Fruit fly (Drosophila melanogaster) ovary, adult (tissue): Measurements from ENCODE around the gene norpA.
"Not testable (repeated sequence)": the region's sequence is repeated elsewhere in the genome, so short reads cannot be mapped to it uniquely, and the experiment has no call there.

Experiments used
- CG17801 ChIP-seq: fragments of 200-800 bp; optimal IDR thresholded peaks from 2 replicates; lab custom pipeline; 2019; ENCODE audit warnings: missing biosample characterization, mild to moderate bottlenecking, missing genetic modification characterization, moderate library complexity; ENCODE audit not compliant: partially characterized antibody

Gene norpA

DNA sequence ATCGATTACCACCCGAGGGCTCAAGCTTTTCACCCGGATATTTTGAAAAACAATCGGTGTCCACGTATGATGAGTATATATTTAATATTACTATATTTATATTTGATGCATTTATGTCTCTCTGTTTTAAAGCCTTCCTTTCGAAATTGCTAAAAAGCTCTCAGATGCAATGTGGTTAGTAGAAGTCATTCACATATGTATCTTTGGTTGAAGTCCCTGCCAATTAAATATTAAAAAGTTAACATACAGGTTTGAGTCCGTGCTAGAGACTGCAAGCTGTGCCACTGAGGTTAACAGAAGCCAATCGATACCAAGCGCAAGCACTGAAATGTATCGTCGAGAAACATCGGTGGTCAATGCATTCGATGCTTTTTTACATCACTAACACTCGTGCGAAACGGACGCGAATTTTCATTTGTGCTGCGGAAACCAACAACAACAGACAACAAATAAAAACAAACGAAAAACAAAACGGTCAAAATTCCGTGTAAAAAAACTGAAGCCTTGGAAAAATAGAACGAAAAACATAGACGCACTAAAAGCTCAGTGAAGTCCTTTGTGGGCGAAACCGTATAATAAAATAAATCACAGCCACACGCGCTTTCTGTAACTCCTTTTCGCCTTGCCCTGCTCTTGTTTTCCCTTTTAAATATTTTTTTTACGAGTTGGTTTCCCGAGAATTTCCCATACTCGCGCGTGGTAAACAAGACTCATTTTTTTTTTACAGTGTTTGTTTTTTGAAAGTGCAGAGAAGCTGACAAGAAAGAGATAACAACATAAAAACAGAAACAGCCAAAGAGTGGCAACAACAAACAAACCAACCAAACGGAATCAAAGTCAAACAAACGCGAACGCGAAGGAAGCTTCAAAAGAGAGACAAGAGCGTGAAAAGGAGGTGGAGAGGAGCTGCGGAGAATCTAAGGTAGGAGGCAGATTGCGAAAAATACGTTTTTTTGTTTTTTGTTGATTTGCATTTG lies at the start of gene norpA:
Gene norpA (plus strand): TSS at position 393 of the 977 bp plus-strand sequence.
- TF ChIP-seq CG17801 (GFP tag; lab: Kevin White, UChicago) = peak; percentile 61

DNA sequence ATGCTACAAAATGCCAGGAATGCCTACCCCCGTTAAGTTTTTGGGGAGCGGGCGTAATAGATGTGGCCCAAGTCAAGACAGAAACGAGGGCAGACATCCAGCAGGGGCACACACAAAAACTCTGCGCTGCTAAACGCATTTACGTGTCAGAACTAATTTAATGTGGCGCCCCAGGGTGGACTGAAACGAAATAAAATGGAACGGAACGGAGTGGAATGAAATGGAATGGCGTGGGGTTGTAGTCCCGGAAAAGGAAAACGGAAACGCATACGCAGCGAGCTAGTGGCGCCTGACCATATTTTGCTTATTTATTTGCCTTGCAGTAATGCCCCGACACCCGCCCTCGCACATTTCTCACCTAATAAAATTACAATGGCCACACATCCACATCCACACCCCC lies 48.9 kb upstream of the norpA start:
- no peak for TF ChIP-seq CG17801 (GFP tag; lab: Kevin White, UChicago)

DNA sequence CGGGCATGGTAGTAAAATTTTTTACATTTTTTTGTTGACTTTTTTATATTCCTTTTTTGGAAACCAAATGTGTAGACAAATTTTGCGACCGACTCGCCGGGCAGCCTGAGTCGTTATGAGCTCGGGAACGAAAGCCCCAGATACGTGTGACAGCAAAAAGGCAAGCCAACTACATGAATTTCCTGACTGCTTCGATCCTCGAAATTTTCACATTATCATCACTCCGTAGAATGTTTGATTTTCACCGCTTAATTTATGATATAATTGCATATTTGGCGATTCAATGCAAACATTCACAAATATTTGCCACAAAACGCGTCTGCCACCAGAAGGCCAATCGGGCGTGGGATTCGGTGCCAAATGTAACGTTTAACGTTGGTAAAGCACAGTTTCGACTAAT lies 45.5 kb upstream of the norpA start, which contains the start of gene CG15577:
Gene CG15577 (minus strand): TSS at position 101 of the 400 bp plus-strand sequence.
- no peak for TF ChIP-seq CG17801 (GFP tag; lab: Kevin White, UChicago)

DNA sequence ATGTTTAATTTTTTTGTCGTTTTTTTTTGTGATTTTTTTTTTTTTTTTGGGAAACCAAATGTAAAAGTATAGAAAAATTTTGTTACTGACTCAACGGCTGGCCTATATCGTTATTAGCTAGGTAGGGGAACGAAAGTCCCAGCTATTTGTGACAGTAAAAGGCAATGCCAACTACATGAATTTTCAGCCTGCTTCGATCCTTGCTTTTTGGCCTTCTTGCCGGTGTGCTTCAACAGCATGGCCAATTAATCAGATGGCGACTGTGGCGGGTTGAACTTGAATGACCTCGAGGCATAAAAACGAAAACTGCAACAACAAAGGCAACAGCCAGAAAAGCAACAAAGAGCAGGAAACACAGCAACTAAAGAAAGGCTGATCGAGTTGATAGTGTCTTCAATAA lies 44.6 kb upstream of the norpA start, which contains the start of gene CG15578:
Gene CG15578 (minus strand): TSS at position 101 of the 400 bp plus-strand sequence.
- no peak for TF ChIP-seq CG17801 (GFP tag; lab: Kevin White, UChicago)

DNA sequence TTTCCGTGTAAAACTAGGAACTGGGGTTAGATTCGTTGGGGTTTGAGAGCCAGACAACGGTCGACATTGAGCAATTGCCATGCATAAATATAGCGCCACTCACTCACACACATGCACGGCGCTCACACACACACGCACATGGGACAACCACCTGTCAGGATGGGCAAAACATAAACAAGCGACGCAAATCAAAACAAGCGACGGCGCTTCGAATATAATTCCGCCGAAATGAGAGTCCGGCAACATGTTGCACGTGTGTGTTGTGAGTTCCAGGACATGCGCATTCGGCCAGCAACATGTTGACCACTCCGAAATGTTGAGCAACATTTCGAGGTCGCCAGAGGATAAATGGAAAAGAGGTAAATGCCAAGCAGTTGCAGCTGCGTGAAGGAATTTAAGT lies 41.7 kb upstream of the norpA start:
- no peak for TF ChIP-seq CG17801 (GFP tag; lab: Kevin White, UChicago)

DNA sequence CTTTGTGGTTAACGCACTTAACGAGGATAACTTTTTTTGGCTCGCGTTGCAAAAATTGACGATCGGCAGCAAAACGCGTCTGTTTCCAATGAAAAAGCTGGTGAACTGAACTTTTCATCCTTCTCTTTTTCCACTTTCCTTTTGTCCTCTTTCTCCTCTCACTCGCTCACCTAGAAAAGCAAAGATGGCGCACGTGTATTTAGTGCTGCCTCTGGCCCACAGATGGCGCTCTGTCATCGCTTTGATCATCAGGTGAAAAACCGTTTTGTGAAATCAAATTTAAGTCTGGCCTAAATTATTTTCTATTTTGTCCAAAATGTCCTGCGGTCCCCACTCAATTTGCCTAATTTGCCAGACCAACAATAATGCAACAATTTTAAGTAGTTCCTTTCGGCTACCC lies 29.0 kb upstream of the norpA start:
- no peak for TF ChIP-seq CG17801 (GFP tag; lab: Kevin White, UChicago)

DNA sequence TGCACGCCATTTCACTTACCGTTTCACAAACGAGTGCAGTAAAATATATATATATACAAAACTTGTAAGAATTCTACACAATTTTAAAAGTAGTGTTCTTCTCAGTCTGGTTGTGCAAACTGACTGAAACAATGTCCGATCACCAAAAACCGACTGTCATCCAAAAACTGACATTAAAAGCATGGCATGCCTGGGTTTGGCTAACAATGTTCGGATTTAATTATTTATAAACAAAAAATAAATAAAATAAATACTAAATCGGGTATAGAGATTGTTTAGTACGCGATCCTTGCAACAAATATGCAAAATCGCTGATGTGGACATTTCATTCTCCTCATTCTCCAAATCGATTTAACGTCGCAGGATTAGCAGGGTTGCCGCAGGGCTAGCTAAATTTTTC lies 20.2 kb upstream of the norpA start, which contains the start of gene CG12692:
Gene CG12692 (minus strand): TSS at position 101 of the 400 bp plus-strand sequence.
- TF ChIP-seq CG17801 (GFP tag; lab: Kevin White, UChicago) = no peak

DNA sequence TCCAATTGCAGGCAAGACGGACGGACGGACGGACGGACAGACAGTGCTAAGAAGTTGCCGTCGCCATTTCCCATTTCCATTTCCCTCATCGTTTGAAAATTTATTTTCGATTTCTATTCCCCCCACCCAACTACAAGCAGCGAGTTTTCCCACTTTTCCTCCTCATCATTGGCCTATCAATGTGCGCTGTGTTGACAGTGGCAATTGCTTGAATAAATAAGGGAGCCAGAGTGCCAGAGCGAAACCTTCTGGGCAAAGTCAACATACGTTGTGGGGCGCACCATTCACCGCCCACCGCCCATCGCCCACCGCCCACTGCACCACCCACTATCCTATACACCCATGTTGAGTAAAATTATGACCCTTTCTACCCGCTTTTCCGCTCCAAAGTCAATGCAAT lies 16.4 kb upstream of the norpA start:
- TF ChIP-seq CG17801 (GFP tag; lab: Kevin White, UChicago) = no peak

DNA sequence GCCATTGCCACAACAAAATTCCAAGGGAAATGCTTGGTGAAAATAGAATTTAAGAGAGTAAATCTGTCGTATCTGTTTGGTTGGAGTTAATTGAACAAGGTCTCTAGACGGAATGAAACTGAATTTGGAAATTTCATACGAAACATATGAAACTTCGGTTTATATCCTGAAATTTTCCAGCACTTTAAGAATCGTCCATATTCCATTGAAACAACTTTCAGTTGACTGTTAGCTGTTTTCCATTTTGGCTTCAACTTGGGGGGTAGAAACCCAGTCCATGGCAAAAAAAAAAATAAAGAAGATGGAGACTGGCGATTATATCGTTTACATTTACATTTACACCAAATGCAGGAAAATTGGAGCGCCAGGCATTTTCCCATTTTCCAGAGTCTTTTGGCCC lies 10.7 kb upstream of the norpA start, which contains the start of gene CG15579:
Gene CG15579 (minus strand): TSS at position 101 of the 400 bp plus-strand sequence.
- TF ChIP-seq CG17801 (GFP tag; lab: Kevin White, UChicago) = no peak

DNA sequence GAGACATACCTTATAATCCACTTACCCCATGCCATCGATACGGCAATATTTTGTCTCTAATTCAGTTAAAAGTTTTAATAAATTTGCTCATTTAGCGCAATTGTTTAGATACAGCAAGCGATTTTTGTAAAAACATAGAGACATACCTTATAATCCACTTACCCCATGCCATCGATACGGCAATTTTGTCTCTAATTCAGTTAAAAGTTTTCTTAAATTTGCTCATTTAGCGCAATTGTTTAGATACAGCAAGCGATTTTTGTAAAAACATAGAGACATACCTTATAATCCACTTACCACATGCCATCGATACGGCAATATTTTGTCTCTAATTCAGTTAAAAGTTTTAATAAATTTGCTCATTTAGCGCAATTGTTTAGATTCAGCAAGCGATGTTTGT lies 3.7 kb upstream of the norpA start, which contains the start of gene mei-9:
Gene mei-9 (minus strand): TSS at position 101 of the 400 bp plus-strand sequence.
- TF ChIP-seq CG17801 (GFP tag; lab: Kevin White, UChicago) = not testable (repeated sequence)

DNA sequence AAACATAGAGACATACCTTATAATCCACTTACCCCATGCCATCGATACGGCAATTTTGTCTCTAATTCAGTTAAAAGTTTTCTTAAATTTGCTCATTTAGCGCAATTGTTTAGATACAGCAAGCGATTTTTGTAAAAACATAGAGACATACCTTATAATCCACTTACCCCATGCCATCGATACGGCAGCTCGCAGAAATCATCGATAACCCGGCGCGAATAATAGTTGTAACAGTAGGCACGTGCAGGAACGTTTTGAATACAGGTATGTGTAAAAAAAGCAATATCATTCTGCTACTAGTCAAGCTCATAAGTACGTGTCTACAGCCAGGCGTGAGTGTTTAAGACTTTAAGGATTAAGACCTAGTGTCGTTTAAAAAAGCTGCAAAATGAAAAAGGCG lies 3.2 kb upstream of the norpA start, which contains the start of gene NO66:
Gene NO66 (plus strand): TSS at position 199 of the 400 bp plus-strand sequence.
- not testable (repeated sequence) for TF ChIP-seq CG17801 (GFP tag; lab: Kevin White, UChicago)

DNA sequence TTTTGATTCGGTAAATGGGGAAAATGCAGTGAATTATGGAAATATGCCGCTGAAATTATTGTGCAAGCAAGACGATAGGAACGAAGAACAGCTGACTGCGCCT lies 444 bp upstream of the norpA start, which contains the start of gene mRpL33:
Gene mRpL33 (minus strand): TSS at position 101 of the 103 bp plus-strand sequence.
- no peak for TF ChIP-seq CG17801 (GFP tag; lab: Kevin White, UChicago)

DNA sequence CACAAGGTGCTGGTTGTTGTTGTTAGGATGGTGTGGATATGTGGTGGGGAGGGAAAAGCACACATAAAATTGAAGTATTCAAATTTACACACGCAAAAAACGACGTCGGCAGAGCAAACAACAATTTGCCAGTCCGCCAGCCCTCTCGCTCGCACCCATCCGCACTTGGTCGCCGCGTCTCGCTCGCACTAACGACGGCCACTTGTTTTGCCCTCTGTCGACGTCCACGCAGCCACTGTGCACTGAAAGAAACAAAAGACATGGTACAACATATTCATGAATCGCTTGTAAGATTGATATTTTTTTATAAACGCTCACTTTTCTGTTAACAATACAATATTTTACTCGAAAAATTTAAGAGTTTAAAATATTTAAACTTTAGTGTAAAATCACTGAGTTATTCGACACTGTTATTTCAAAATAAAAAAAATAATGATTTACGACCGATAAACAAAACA lies 1.5 kb downstream of the norpA start:
- peak; percentile 84 for TF ChIP-seq CG17801 (GFP tag; lab: Kevin White, UChicago)

DNA sequence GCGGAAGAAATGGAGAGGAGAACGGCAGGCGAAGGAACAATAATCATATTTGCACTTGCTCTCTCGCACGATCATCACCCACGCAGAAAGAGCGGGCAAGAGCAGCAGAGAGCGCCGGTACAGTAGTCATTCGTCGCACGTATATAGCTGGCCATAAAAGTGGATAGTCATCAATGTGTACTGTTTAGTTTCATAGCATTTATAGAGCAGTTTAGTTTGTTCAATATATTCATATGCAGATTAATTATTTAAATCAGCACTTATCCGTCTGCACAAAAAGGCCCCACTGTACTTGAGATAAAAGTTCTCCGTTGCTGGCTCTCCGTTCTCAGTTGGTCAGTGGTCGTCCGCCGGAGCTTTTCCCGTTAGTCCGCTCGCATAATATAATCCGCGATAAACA lies 2.4 kb downstream of the norpA start:
- TF ChIP-seq CG17801 (GFP tag; lab: Kevin White, UChicago) = peak; percentile 100

DNA sequence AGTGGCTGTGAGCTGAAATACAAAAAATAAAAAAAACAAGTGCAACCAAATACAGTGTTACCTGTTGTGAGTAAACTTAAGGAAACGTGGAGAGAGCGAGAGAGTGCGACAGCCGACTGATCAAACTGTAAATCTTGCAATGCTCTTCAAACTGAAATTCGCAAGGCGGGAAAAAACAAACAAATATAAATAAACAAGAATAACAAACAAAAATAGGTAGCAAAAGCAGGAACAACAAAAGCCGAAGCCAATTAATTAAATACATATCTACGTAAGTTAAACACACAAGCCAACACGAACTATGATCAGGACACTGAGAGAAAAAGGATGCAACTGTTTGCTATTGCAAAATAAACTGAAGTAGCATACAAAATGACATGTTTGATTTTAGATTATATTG lies 2.9 kb downstream of the norpA start:
- no peak for TF ChIP-seq CG17801 (GFP tag; lab: Kevin White, UChicago)

DNA sequence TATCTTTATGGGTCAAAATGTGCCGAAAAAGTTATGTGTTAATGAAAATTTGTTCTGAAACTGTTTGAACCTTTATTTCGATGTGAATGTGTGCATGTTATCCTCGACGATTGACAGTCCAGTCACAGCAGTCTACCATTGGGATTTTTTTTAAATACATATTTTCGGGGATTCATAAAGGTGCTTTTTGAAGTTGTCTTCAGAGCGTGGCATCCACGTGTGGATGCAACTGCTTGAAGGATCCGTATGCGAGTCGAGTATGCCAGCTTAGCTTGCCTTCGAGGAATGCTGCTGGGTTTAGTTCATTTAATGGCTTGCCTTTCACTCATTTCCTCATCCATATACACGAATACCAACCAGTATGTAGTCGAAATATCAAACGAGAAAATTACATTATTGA lies 6.9 kb downstream of the norpA start, which contains the start of gene CG12693:
Gene CG12693 (minus strand): TSS at position 101 of the 400 bp plus-strand sequence.
- TF ChIP-seq CG17801 (GFP tag; lab: Kevin White, UChicago) = no peak
